Fruit fly (Drosophila melanogaster) whole organism, wandering third instar larva: ENCODE results near the gene nSyb.

ENCODE experiments used
- CG9705 ChIP-seq: fragments of 200-800 bp; sonication (Bioruptor generic); optimal IDR thresholded peaks from 2 replicates; lab custom pipeline; 2018; ENCODE audit warnings: missing biosample characterization, mild to moderate bottlenecking, missing genetic modification characterization
- CrebA ChIP-seq: fragments of 200-800 bp; sonication (Bioruptor generic); optimal IDR thresholded peaks from 2 replicates; lab custom pipeline; 2016; ENCODE audit warnings: missing biosample characterization, mild to moderate bottlenecking, missing genetic modification characterization, borderline replicate concordance
- Hr78 ChIP-seq: fragments of >200 bp; optimal IDR thresholded peaks from 2 replicates; lab custom pipeline; 2017; ENCODE audit warnings: missing biosample characterization, missing genetic modification characterization
- Jra ChIP-seq: sonication (Bioruptor generic); optimal IDR thresholded peaks from 2 replicates; lab custom pipeline; 2016; ENCODE audit warnings: missing biosample characterization, missing genetic modification characterization
- N ChIP-seq: fragments of >200 bp; optimal IDR thresholded peaks from 2 replicates; lab custom pipeline; 2018; ENCODE audit warnings: missing biosample characterization, missing external identifiers, missing genetic modification characterization
- Vsx2 ChIP-seq: fragments of 200-300, 225-300 bp; sonication (Bioruptor generic); optimal IDR thresholded peaks from 2 replicates; lab custom pipeline; 2018; ENCODE audit warnings: missing biosample characterization, missing genetic modification characterization; ENCODE audit not compliant: partially characterized antibody
- ey ChIP-seq: fragments of 200-800 bp; sonication (Bioruptor generic); optimal IDR thresholded peaks from 2 replicates; lab custom pipeline; 2016; ENCODE audit warnings: missing biosample characterization, missing genetic modification characterization
- fru ChIP-seq: fragments of 200-800 bp; sonication (Bioruptor generic); optimal IDR thresholded peaks from 3 replicates; lab custom pipeline; 2016; ENCODE audit warnings: missing biosample characterization, mild to moderate bottlenecking, missing genetic modification characterization
- lola ChIP-seq: fragments of >200 bp; optimal IDR thresholded peaks from 2 replicates; lab custom pipeline; 2017; ENCODE audit warnings: missing biosample characterization, missing genetic modification characterization
- psq ChIP-seq: fragments of 200-800 bp; sonication (Bioruptor generic); optimal IDR thresholded peaks from 3 replicates; lab custom pipeline; 2017; ENCODE audit warnings: missing biosample characterization, mild to moderate bottlenecking, missing genetic modification characterization, moderate library complexity
- sage ChIP-seq: fragments of 200-800 bp; sonication (Bioruptor generic); optimal IDR thresholded peaks from 2 replicates; lab custom pipeline; 2016; ENCODE audit warnings: missing biosample characterization, mild to moderate bottlenecking, missing genetic modification characterization
- tai ChIP-seq: sonication (Bioruptor generic); optimal IDR thresholded peaks from 2 replicates; lab custom pipeline; 2016; ENCODE audit warnings: missing biosample characterization, missing genetic modification characterization
- usp ChIP-seq: fragments of >200 bp; optimal IDR thresholded peaks from 2 replicates; lab custom pipeline; 2017; ENCODE audit warnings: missing biosample characterization, missing genetic modification characterization

DNA sequence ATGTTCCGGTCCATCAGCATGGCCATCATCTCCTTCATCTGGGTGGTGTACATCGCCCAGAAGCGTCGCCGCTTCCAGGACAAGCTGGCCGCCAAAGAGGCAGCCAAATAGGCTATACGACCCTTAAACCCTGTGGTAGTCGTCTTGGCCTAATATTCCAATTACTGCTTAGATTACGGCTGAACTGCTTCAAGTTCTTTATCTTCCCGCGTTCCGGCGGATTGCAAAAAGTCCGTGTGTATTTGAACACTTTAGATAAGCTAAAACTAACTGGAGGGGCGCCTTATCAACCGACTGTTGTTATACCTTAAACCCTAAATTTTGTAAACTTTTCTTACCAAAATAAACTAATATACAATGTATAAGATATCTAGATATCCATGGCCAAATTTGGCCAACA, 16.2 kb upstream of the nSyb start:
- TF ChIP-seq Vsx2 (GFP tag; lab: Kevin White, UChicago) = no peak
- TF ChIP-seq CG9705 (GFP tag; lab: Kevin White, UChicago) = no peak
- TF ChIP-seq CrebA (GFP tag; lab: Kevin White, UChicago) = no peak
- TF ChIP-seq psq = no peak
- TF ChIP-seq usp (GFP tag; lab: Kevin White, UChicago) = no peak
- TF ChIP-seq tai (GFP tag; lab: Kevin White, UChicago) = no peak
- no peak for TF ChIP-seq Jra (GFP tag; lab: Kevin White, UChicago)
- TF ChIP-seq N (GFP tag; lab: Kevin White, UChicago) = no peak
- TF ChIP-seq sage = no peak
- TF ChIP-seq fru (GFP tag; lab: Kevin White, UChicago) = no peak
- no peak for TF ChIP-seq ey (GFP tag; lab: Kevin White, UChicago)
- no peak for TF ChIP-seq Hr78
- TF ChIP-seq lola (GFP tag; lab: Kevin White, UChicago) = no peak
